Worm (Caenorhabditis elegans) whole organism, L1 larva: ENCODE measurements around the gene ketn-1.

Experiments used
- C34B4.2 ChIP-seq: sonication (generic microtip); optimal IDR thresholded peaks from 2 replicates; lab custom pipeline; 2017; ENCODE audit warnings: mild to moderate bottlenecking, missing genetic modification characterization, missing compliant biosample characterization
- blmp-1 ChIP-seq: fragments of 150-350 bp; optimal IDR thresholded peaks from 2 replicates; lab custom pipeline; 2014; ENCODE audit warnings: missing biosample characterization, missing genetic modification characterization

DNA sequence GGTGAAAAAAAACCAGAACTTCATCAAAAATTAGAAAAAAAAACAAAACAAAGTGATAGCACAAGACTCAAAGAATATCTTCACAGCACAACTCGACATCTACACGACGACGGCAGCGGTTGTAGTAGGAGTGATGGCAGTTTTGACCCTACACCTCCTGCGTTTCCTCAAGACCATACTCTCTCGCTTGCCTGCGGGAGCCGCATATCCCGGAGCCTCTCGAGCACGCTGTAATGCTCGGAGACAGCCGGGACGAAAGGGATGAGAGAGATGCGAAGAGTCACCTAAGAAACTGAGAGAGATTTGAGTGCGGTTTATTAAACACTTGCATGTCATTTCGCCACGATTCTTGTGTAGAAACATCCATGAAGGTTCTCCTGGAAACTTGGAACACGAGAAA, 1.8 kb upstream of the ketn-1 start:
- no peak for TF ChIP-seq blmp-1 (tag; lab: Kevin White, UChicago)
- no peak for TF ChIP-seq C34B4.2 (tag; lab: Kevin White, UChicago)
